Fruit fly (Drosophila melanogaster): ENCODE results near the gene CG13615.

The CG13615 gene

DNA sequence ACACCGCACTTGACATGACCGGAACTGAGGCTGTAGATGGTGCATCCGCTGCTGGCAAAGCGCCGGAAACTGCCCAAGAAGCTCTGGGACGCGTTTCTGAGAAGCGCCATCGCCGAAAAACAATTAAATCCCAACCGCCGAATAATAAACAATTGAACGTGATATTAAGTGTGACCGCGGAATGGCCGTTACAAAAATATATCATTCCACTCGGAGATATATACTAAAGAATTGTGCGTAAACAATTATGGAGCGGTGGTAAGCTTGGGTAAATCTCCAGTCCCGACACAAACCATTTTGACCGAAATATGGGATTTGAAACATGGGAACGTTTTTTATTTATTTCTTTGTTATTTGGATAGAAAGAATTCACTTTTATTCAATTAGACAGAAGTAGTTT, 30.4 kb upstream of the CG13615 start, which contains the start of gene CG18528:
Gene CG18528 (minus strand): TSS at position 188 of the 400 bp plus-strand sequence.
- TF ChIP-seq CG2116 (GFP tag; optimal IDR thresholded peaks at IDR 0.05) (peak; percentile 52), CG11696 (GFP tag; IDR thresholded peaks at IDR 0.05) (no peak), CG11560 (tag; IDR thresholded peaks at IDR 0.05) (peak; percentile 54; the same call in 1 of the 3 replicates), gfzf (GFP tag; optimal IDR thresholded peaks at IDR 0.05) (peak; percentile 96), YL-1 (GFP tag; optimal IDR thresholded peaks at IDR 0.05) (peak; percentile 15), MESR4 (GFP tag; optimal IDR thresholded peaks at IDR 0.05) (peak; percentile 17), sr (GFP tag; IDR thresholded peaks at IDR 0.05) (no peak), CG4617 (GFP tag; optimal IDR thresholded peaks at IDR 0.05; ENCODE audit: borderline replicate concordance) (peak; percentile 15), nmo (GFP tag; optimal IDR thresholded peaks at IDR 0.05) (peak; percentile 43), Dll (GFP tag; IDR thresholded peaks at IDR 0.05; ENCODE audit: partially characterized antibody) (peak; percentile 24; the same call in 1 of the 4 replicates), CG13287 (GFP tag; IDR thresholded peaks at IDR 0.05; ENCODE audit: partially characterized antibody) (peak; percentile 52; the same call in 1 of the 2 replicates), HLH3B (GFP tag; IDR thresholded peaks at IDR 0.05) (no peak), pita (GFP tag; optimal IDR thresholded peaks at IDR 0.05) (peak; percentile 87), Abd-B (GFP tag; optimal IDR thresholded peaks at IDR 0.05) (peak; percentile 82), Hr78 (GFP tag; optimal IDR thresholded peaks at IDR 0.05) (no peak), Sin3A (optimal IDR thresholded peaks at IDR 0.05) (peak; percentile 29), CG10654 (GFP tag; optimal IDR thresholded peaks at IDR 0.05) (no peak), disco-r (GFP tag; optimal IDR thresholded peaks at IDR 0.05) (no peak), Opbp (GFP tag; IDR thresholded peaks at IDR 0.05; ENCODE audit: partially characterized antibody) (peak; percentile 34; the same call in 1 of the 3 replicates), Med (GFP tag) (peak; percentile 86), Vsx1 (GFP tag; optimal IDR thresholded peaks at IDR 0.05) (no peak), CG4360 (GFP tag; IDR thresholded peaks at IDR 0.05) (peak; percentile 12; the same call in 1 of the 2 replicates), mam (GFP tag; optimal IDR thresholded peaks at IDR 0.05) (no peak), CG18262 (tag; optimal IDR thresholded peaks at IDR 0.05) (no peak), Oli (tag; optimal IDR thresholded peaks at IDR 0.05) (no peak), CG33213 (GFP tag; optimal IDR thresholded peaks at IDR 0.05) (peak; percentile 66), cato (GFP tag; optimal IDR thresholded peaks at IDR 0.05; ENCODE audit: borderline replicate concordance) (no peak), knrl (GFP tag; IDR thresholded peaks at IDR 0.05; ENCODE audit: partially characterized antibody) (peak; percentile 15; the same call in 1 of the 3 replicates), CTCF (GFP tag; optimal IDR thresholded peaks at IDR 0.05) (peak; percentile 62), zfh1 (GFP tag; IDR thresholded peaks at IDR 0.05) (peak; percentile 31; the same call in 1 of the 3 replicates), CG12659 (GFP tag; optimal IDR thresholded peaks at IDR 0.05) (peak; percentile 39), p53 (GFP tag; optimal IDR thresholded peaks at IDR 0.05) (no peak), stwl (tag; optimal IDR thresholded peaks at IDR 0.05) (peak; percentile 73), CG8924 (tag; optimal IDR thresholded peaks at IDR 0.05) (peak; percentile 24), bab2 (GFP tag; optimal IDR thresholded peaks at IDR 0.05) (no peak), phol (tag; optimal IDR thresholded peaks at IDR 0.05) (peak; percentile 47), CG5953 (GFP tag; IDR thresholded peaks at IDR 0.05) (no peak), HmgD (GFP tag; optimal IDR thresholded peaks at IDR 0.05) (peak; percentile 50), CG3163 (GFP tag; optimal IDR thresholded peaks at IDR 0.05) (no peak), Ets97D (GFP tag; optimal IDR thresholded peaks at IDR 0.05) (peak; percentile 92), CG3065 (GFP tag; optimal IDR thresholded peaks at IDR 0.05) (no peak), CG3995 (GFP tag; optimal IDR thresholded peaks at IDR 0.05) (peak; percentile 71), exex (tag; optimal IDR thresholded peaks at IDR 0.05) (peak; percentile 6), Scr (GFP tag; IDR thresholded peaks at IDR 0.05; ENCODE audit: partially characterized antibody) (peak; percentile 31), CG17802 (tag; optimal IDR thresholded peaks at IDR 0.05) (peak; percentile 51), Dp (GFP tag; optimal IDR thresholded peaks at IDR 0.05) (peak; percentile 61), CG11723 (GFP tag; optimal IDR thresholded peaks at IDR 0.05) (no peak), Ets65A (GFP tag) (peak; percentile 85), vvl (GFP tag; IDR thresholded peaks at IDR 0.05) (0 out of 2 replicates have a peak, but pooled peaks have one; percentile 10), CG10147 (GFP tag; optimal IDR thresholded peaks at IDR 0.05) (no peak), Dref (GFP tag; IDR thresholded peaks at IDR 0.05) (0 out of 2 replicates have a peak, but pooled peaks have one; percentile 33)
